Fruit fly (Drosophila melanogaster): ENCODE data around the gene SP555.

The SP555 gene

DNA sequence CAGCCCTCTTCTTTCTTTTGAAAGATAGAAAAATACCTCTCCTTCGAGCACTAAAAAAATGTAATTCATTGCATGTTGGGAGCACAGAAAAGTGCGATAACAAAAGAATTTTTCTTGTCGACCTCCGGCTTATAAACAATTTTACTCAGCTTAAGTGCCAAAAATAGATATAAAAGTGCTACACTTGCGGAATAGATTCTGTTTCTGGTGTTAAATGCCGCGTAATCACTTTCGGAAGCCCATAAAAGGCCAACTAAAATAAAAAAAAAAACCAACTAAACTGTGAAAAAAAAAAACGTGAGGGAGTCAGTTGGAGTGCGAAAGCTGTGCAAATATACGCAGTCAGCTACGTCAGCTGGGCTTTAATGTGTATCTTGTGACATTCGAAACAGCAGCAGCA is 52.1 kb downstream of the SP555 start:
- TF ChIP-seq insv (optimal IDR thresholded peaks at IDR 0.05) (no peak), h (optimal IDR thresholded peaks at IDR 0.05) (no peak), Myc (optimal IDR thresholded peaks at IDR 0.05) (no peak), Sin3A (optimal IDR thresholded peaks at IDR 0.05) (no peak), ttk (optimal IDR thresholded peaks at IDR 0.05) (no peak), psq (optimal IDR thresholded peaks at IDR 0.05) (no peak)

DNA sequence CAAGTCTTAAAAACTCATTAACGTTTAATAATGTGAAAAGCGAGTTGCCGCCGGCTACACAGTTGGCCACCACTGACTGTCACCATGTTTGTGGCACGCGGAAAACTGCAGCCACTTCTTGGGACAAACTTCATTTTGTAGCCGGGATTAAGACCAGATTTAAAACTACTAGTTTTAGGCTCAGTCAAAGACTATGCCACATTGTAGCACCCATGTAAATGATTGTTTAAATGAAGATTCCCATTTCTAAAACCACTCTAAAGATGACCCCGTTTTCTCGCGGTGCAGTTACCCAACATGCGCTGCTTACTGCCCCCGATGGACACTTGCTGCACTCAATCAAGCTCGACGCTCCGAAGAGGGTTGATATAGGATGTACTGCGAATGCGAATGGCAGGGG is 52.8 kb downstream of the SP555 start:
- no peak for TF ChIP-seq psq (optimal IDR thresholded peaks at IDR 0.05)
- TF ChIP-seq h (optimal IDR thresholded peaks at IDR 0.05): no peak
- TF ChIP-seq insv (optimal IDR thresholded peaks at IDR 0.05): no peak
- no peak for TF ChIP-seq Sin3A (optimal IDR thresholded peaks at IDR 0.05)
- no peak for TF ChIP-seq Myc (optimal IDR thresholded peaks at IDR 0.05)
- TF ChIP-seq ttk (optimal IDR thresholded peaks at IDR 0.05): no peak

Data from Kc167 (cell line).